Fruit fly (Drosophila melanogaster) whole organism, embryonic: ENCODE data around the gene betaGlu.
A peak's percentile ranks its signal among the peaks of the same experiment; 100 is the strongest.

ENCODE experiments used
- C15 ChIP-seq: fragments of 200-800 bp; sonication (Bioruptor generic); IDR thresholded peaks from 3 replicates; pipeline ENCODE4 v1.3.6; 2022; ENCODE audit warnings: missing biosample characterization, missing genetic modification characterization
- CG10979 ChIP-seq: fragments of 200-800 bp; sonication (Bioruptor generic); optimal IDR thresholded peaks from 2 replicates; lab custom pipeline; 2018; ENCODE audit warnings: missing biosample characterization, mild to moderate bottlenecking, missing genetic modification characterization, moderate library complexity
- CG12299 ChIP-seq: fragments of 200-800 bp; sonication (Bioruptor generic); optimal IDR thresholded peaks from 2 replicates; lab custom pipeline; 2018; ENCODE audit warnings: missing biosample characterization, mild to moderate bottlenecking, missing genetic modification characterization
- CG15479 ChIP-seq: fragments of 200-800 bp; sonication (Bioruptor generic); optimal IDR thresholded peaks from 3 replicates; lab custom pipeline; 2019; ENCODE audit warnings: missing biosample characterization, mild to moderate bottlenecking, missing genetic modification characterization, moderate library complexity
- CG16813 ChIP-seq: fragments of 200-800 bp; sonication (Bioruptor generic); IDR thresholded peaks from 3 replicates; pipeline ENCODE4 v1.3.6; 2022; ENCODE audit warnings: missing biosample characterization, missing genetic modification characterization; ENCODE audit not compliant: partially characterized antibody
- CG17568 ChIP-seq: fragments of 200-800 bp; sonication (Bioruptor generic); optimal IDR thresholded peaks from 2 replicates; lab custom pipeline; 2018; ENCODE audit warnings: missing biosample characterization, mild to moderate bottlenecking, missing genetic modification characterization, moderate library complexity
- CG18599 ChIP-seq: fragments of 200-800 bp; sonication (Bioruptor generic); optimal IDR thresholded peaks from 3 replicates; lab custom pipeline; 2017; ENCODE audit warnings: missing biosample characterization, missing genetic modification characterization, mild to moderate bottlenecking, moderate library complexity, missing genetic modification reagents
- CG2199 ChIP-seq: fragments of 200-800 bp; sonication (Bioruptor generic); IDR thresholded peaks from 3 replicates; pipeline ENCODE4 v1.3.6; 2022; ENCODE audit warnings: missing biosample characterization, missing genetic modification characterization
- CG30431 ChIP-seq: fragments of 200-800 bp; sonication (Bioruptor generic); optimal IDR thresholded peaks from 2 replicates; lab custom pipeline; 2017; ENCODE audit warnings: missing biosample characterization, missing genetic modification characterization
- CG3163 ChIP-seq: fragments of 200-800 bp; sonication (Bioruptor generic); optimal IDR thresholded peaks from 3 replicates; lab custom pipeline; 2016; ENCODE audit warnings: missing biosample characterization, missing genetic modification characterization
- CG34376 ChIP-seq: fragments of 200-800 bp; sonication (Bioruptor generic); optimal IDR thresholded peaks from 2 replicates; lab custom pipeline; 2018; ENCODE audit warnings: missing biosample characterization, mild to moderate bottlenecking, missing genetic modification characterization
- CG34422 ChIP-seq: fragments of 200-800 bp; sonication (Bioruptor generic); IDR thresholded peaks from 3 replicates; pipeline ENCODE4 v1.3.6; 2022; ENCODE audit warnings: missing biosample characterization, missing genetic modification characterization
- CG6854 ChIP-seq: fragments of 200-800 bp; sonication (Bioruptor generic); optimal IDR thresholded peaks from 3 replicates; lab custom pipeline; 2017; ENCODE audit warnings: missing biosample characterization, mild to moderate bottlenecking, missing genetic modification characterization
- CoRest ChIP-seq: fragments of 200-800 bp; sonication (Bioruptor generic); optimal IDR thresholded peaks from 3 replicates; lab custom pipeline; 2018; ENCODE audit warnings: missing biosample characterization, mild to moderate bottlenecking, missing genetic modification characterization, moderate library complexity
- D19B ChIP-seq: fragments of 200-800 bp; sonication (Bioruptor generic); optimal IDR thresholded peaks from 2 replicates; lab custom pipeline; 2017; ENCODE audit warnings: missing biosample characterization, mild to moderate bottlenecking, missing genetic modification characterization
- Fer1 ChIP-seq: fragments of 200-800 bp; sonication (Bioruptor generic); optimal IDR thresholded peaks from 2 replicates; lab custom pipeline; 2017; ENCODE audit warnings: missing biosample characterization, mild to moderate bottlenecking, missing genetic modification characterization
- Med ChIP-seq: fragments of 200-800 bp; sonication (Bioruptor generic); peaks from one replicate; lab custom pipeline; 2016; ENCODE audit warnings: missing biosample characterization, missing genetic modification characterization, mild to moderate bottlenecking, inconsistent platforms, moderate library complexity
- Mrtf ChIP-seq: fragments of 200-800 bp; sonication (Bioruptor generic); IDR thresholded peaks from 3 replicates; pipeline ENCODE4 v1.3.6; 2022; ENCODE audit warnings: missing biosample characterization, missing genetic modification characterization
- Ravus ChIP-seq: fragments of 200-800 bp; sonication (Bioruptor generic); IDR thresholded peaks from 2 replicates; pipeline ENCODE4 v1.3.6; 2022; ENCODE audit warnings: missing biosample characterization, missing genetic modification characterization
- Six4 ChIP-seq: fragments of 200-800 bp; sonication (Bioruptor generic); optimal IDR thresholded peaks from 2 replicates; lab custom pipeline; 2016; ENCODE audit warnings: missing biosample characterization, missing genetic modification characterization
- Sox102F ChIP-seq: fragments of 200-800 bp; sonication (Bioruptor generic); optimal IDR thresholded peaks from 2 replicates; lab custom pipeline; 2018; ENCODE audit warnings: missing biosample characterization, mild to moderate bottlenecking, missing genetic modification characterization, moderate library complexity
- ap ChIP-seq: fragments of 200-800 bp; sonication (Bioruptor generic); IDR thresholded peaks from 2 replicates; pipeline ENCODE4 v1.3.6; 2022; ENCODE audit warnings: missing biosample characterization, missing genetic modification characterization
- ash1 ChIP-seq: fragments of 200-800 bp; sonication (Bioruptor generic); optimal IDR thresholded peaks from 2 replicates; lab custom pipeline; 2018; ENCODE audit warnings: missing biosample characterization, mild to moderate bottlenecking, missing genetic modification characterization
- bab2 ChIP-seq: fragments of 200-800 bp; sonication (Bioruptor generic); optimal IDR thresholded peaks from 2 replicates; lab custom pipeline; 2016; ENCODE audit warnings: missing biosample characterization, missing genetic modification characterization
- bsh ChIP-seq, 2 experiments: fragments of 200-800 bp; sonication (Bioruptor generic); optimal IDR thresholded peaks; 2 replicates each; lab custom pipeline; 2017 to 2018; ENCODE audit warnings: mild to moderate bottlenecking in 2 of 2, missing biosample characterization in 2 of 2, missing genetic modification characterization in 2 of 2, moderate library complexity in 1 of 2
- cg ChIP-seq: fragments of 200-800 bp; sonication (Bioruptor generic); optimal IDR thresholded peaks from 3 replicates; lab custom pipeline; 2019; ENCODE audit warnings: missing biosample characterization, mild to moderate bottlenecking, missing genetic modification characterization, moderate library complexity
- chinmo ChIP-seq: fragments of 200-800 bp; sonication (Bioruptor generic); IDR thresholded peaks from 4 replicates; pipeline ENCODE4 v1.3.6; 2022; ENCODE audit warnings: missing biosample characterization, missing genetic modification characterization; ENCODE audit not compliant: partially characterized antibody
- dimm ChIP-seq: fragments of 200-800 bp; sonication (Bioruptor generic); IDR thresholded peaks from 2 replicates; pipeline ENCODE4 v1.3.6; 2022; ENCODE audit warnings: missing biosample characterization, missing genetic modification characterization
- dmrt11E ChIP-seq: fragments of 200-800 bp; sonication (Bioruptor generic); optimal IDR thresholded peaks from 3 replicates; lab custom pipeline; 2018; ENCODE audit warnings: missing biosample characterization, mild to moderate bottlenecking, missing genetic modification characterization, moderate library complexity
- ftz-f1 ChIP-seq: fragments of 200-800 bp; sonication (Bioruptor generic); optimal IDR thresholded peaks from 2 replicates; lab custom pipeline; 2016; ENCODE audit warnings: missing biosample characterization, missing genetic modification characterization
- her ChIP-seq: fragments of 200-800 bp; sonication (Bioruptor generic); optimal IDR thresholded peaks from 2 replicates; lab custom pipeline; 2016; ENCODE audit warnings: missing biosample characterization, missing genetic modification characterization
- hkb ChIP-seq, 2 experiments: fragments of 200-800 bp in 1 of 2; fragments of >200 bp in 1 of 2; sonication (Bioruptor generic) in 1 of 2; IDR thresholded peaks in 1 of 2; optimal IDR thresholded peaks in 1 of 2; 2 replicates each; pipeline versions ENCODE4 v1.3.6 to Lab custom; 2017 to 2022; ENCODE audit warnings: missing biosample characterization in 1 of 2, missing genetic modification characterization in 1 of 2
- jigr1 ChIP-seq: fragments of 200-800 bp; sonication (Bioruptor generic); IDR thresholded peaks from 3 replicates; pipeline ENCODE4 v1.3.6; 2022; ENCODE audit warnings: missing biosample characterization, missing genetic modification characterization
- kah ChIP-seq: fragments of 200-800 bp; sonication (Bioruptor generic); optimal IDR thresholded peaks from 2 replicates; lab custom pipeline; 2018; ENCODE audit warnings: missing biosample characterization, mild to moderate bottlenecking, missing genetic modification characterization
- kay ChIP-seq: fragments of 200-800 bp; sonication (Bioruptor generic); optimal IDR thresholded peaks from 2 replicates; lab custom pipeline; 2016; ENCODE audit warnings: missing biosample characterization, missing genetic modification characterization
- lab ChIP-seq: fragments of 200-800 bp; sonication (Bioruptor generic); optimal IDR thresholded peaks from 3 replicates; lab custom pipeline; 2017; ENCODE audit warnings: missing biosample characterization, missing genetic modification characterization, mild to moderate bottlenecking, moderate library complexity, missing genetic modification reagents
- odd ChIP-seq: fragments of 200-800 bp; sonication (Bioruptor generic); optimal IDR thresholded peaks from 2 replicates; lab custom pipeline; 2017; ENCODE audit warnings: missing biosample characterization, mild to moderate bottlenecking, missing genetic modification characterization
- pb ChIP-seq: fragments of 200-800 bp; sonication (Bioruptor generic); optimal IDR thresholded peaks from 3 replicates; lab custom pipeline; 2016; ENCODE audit warnings: missing biosample characterization, missing genetic modification characterization
- peb ChIP-seq: fragments of 200-800 bp; sonication (Bioruptor generic); IDR thresholded peaks from 2 replicates; pipeline ENCODE4 v1.3.6; 2022; ENCODE audit warnings: missing biosample characterization, missing genetic modification characterization
- pfk ChIP-seq: fragments of 200-800 bp; sonication (Bioruptor generic); optimal IDR thresholded peaks from 2 replicates; lab custom pipeline; 2018; ENCODE audit warnings: missing biosample characterization, mild to moderate bottlenecking, missing genetic modification characterization, moderate library complexity
- ranshi ChIP-seq: fragments of 200-800 bp; sonication (Bioruptor generic); IDR thresholded peaks from 2 replicates; pipeline ENCODE4 v1.3.6; 2022; ENCODE audit warnings: missing biosample characterization, missing genetic modification characterization
- row ChIP-seq: fragments of 200-800 bp; sonication (Bioruptor generic); IDR thresholded peaks from 3 replicates; pipeline ENCODE4 v1.3.6; 2022; ENCODE audit warnings: missing biosample characterization, missing genetic modification characterization
- sc ChIP-seq, 3 experiments: fragments of >200 bp in 2 of 3; fragments of 200-800 bp in 1 of 3; sonication (Bioruptor generic) in 1 of 3; optimal IDR thresholded peaks; 2 replicates in 2 of 3; 3 replicates in 1 of 3; lab custom pipeline; 2017; ENCODE audit warnings: mild to moderate bottlenecking in 1 of 3, missing biosample characterization in 1 of 3, missing genetic modification characterization in 1 of 3, missing genetic modification reagents in 1 of 3
- sob ChIP-seq: fragments of 200-800 bp; sonication (Bioruptor generic); IDR thresholded peaks from 2 replicates; pipeline ENCODE4 v1.3.6; 2022; ENCODE audit warnings: missing biosample characterization, missing genetic modification characterization
- stc ChIP-seq: fragments of 200-800 bp; sonication (Bioruptor generic); IDR thresholded peaks from 2 replicates; pipeline ENCODE4 v1.3.6; 2022; ENCODE audit warnings: missing biosample characterization, missing genetic modification characterization

Gene betaGlu

dm6 chr3R:31777482-31778165, 6.0 kb upstream of the betaGlu start (continued):
- TF ChIP-seq Fer1 (peak; percentile 61), C15 (no peak), odd (no peak), chinmo (GFP tag; lab: Robert Waterston, UW) (peak; percentile 83; the same call in 1 of the 4 replicates), CG3163 (GFP tag; lab: Kevin White, UChicago) (peak; percentile 31), stc (peak; percentile 10; the same call in 1 of the 2 replicates), hkb (optimal IDR thresholded peaks at IDR 0.05; lab: Kevin White, UChicago) (no peak), hkb (GFP tag; IDR thresholded peaks at IDR 0.05; lab: Robert Waterston, UW) (peak; percentile 11; the same call in 1 of the 2 replicates), Med (GFP tag; lab: Kevin White, UChicago) (peak; percentile 83), kah (GFP tag; lab: Kevin White, UChicago) (no peak), cg (GFP tag; lab: Kevin White, UChicago) (peak; percentile 79), CG17568 (GFP tag; lab: Kevin White, UChicago) (no peak), CG12299 (tag; lab: Kevin White, UChicago) (peak; percentile 20), CG6854 (peak; percentile 33), CG34376 (GFP tag; lab: Kevin White, UChicago) (peak; percentile 38), CoRest (tag; lab: Kevin White, UChicago) (no peak)
- TF ChIP-seq, all 482 proteins: peak for 25

DNA sequence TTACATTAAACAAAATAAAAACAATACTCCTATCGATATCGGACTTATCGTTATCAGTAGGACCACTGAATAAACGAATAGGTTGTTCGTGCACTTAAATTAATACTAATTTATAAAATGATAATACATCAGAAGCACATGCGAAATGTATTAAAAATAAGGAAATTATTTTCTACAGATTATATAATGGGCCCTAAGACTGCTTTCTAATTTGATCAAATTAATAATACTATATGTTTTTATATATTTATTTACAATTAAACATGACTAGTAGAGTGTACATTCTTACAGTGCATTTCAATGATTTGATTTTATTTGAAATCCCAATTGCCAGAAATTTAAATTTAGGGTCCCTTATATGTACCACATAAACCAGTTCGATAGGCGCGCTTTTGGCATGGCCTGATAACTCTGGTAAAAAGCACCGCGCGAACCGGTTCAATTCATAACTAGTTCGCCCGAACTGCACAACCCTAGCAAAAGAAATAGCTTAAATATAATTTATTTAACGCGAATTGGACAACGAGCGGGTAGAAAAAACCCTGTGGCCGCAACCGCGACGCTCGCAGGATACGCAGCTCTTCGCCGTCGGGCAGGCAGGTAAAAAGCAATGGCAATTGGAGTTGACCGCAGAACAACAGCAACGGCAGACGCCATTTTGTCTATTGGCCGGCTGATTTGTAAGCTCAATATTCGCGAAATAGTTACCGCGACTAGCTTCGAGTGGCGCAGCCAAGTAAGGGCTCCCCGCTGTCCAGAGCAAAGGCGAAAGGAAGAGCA, 5.1 kb upstream of the betaGlu start, which contains the start of the genes CG2126 and faf:
Gene CG2126, minus strand, starts transcription at position 70 of the 780 bp plus-strand sequence.
Gene faf, plus strand, starts transcription at position 438 of the 780 bp plus-strand sequence.
- TF ChIP-seq peb (GFP tag; lab: Robert Waterston, UW): no peak
- TF ChIP-seq Six4: peak; percentile 70
- TF ChIP-seq chinmo (GFP tag; lab: Robert Waterston, UW): no peak
- TF ChIP-seq lab: no peak
- no peak for TF ChIP-seq ash1 (GFP tag; lab: Kevin White, UChicago)
- no peak for TF ChIP-seq pfk (GFP tag; lab: Kevin White, UChicago)
- TF ChIP-seq Ravus (GFP tag; lab: Robert Waterston, UW): peak; percentile 5; the same call in 1 of the 2 replicates
- TF ChIP-seq CG2199 (GFP tag; lab: Robert Waterston, UW): no peak
- TF ChIP-seq ftz-f1 (GFP tag; lab: Kevin White, UChicago): no peak
- TF ChIP-seq CG15479: no peak
- no peak for TF ChIP-seq pb (GFP tag; lab: Kevin White, UChicago)
- peak; percentile 43 for TF ChIP-seq D19B
- TF ChIP-seq CG34422 (GFP tag; lab: Robert Waterston, UW): peak; percentile 80; the same call in 2 of the 3 replicates
- TF ChIP-seq CoRest (tag; lab: Kevin White, UChicago): peak; percentile 86
- peak; percentile 76 for TF ChIP-seq dmrt11E
- TF ChIP-seq Sox102F (GFP tag; lab: Kevin White, UChicago): peak; percentile 82
- TF ChIP-seq bsh (GFP tag; optimal IDR thresholded peaks at IDR 0.05; lab: Kevin White, UChicago): peak; percentile 15 to 79
- no peak for TF ChIP-seq CG18599 (GFP tag; lab: Kevin White, UChicago)
- TF ChIP-seq CG30431 (GFP tag; lab: Kevin White, UChicago): peak; percentile 25
- no peak for TF ChIP-seq ap (GFP tag; lab: Robert Waterston, UW)
- peak; percentile 52 for TF ChIP-seq bab2 (GFP tag; lab: Kevin White, UChicago)
- TF ChIP-seq jigr1 (GFP tag; lab: Robert Waterston, UW): peak; percentile 60; the same call in 2 of the 3 replicates
- TF ChIP-seq her (GFP tag; lab: Kevin White, UChicago): peak; percentile 38
- peak; percentile 84 for TF ChIP-seq row (GFP tag; lab: Robert Waterston, UW)
- TF ChIP-seq CG16813 (GFP tag; lab: Robert Waterston, UW): peak; percentile 46; the same call in 1 of the 3 replicates
- TF ChIP-seq dimm (GFP tag; lab: Robert Waterston, UW): peak; percentile 49; the same call in 1 of the 2 replicates
- TF ChIP-seq kay (GFP tag; lab: Kevin White, UChicago): peak; percentile 75
- TF ChIP-seq CG6854: peak; percentile 14
- TF ChIP-seq sob: peak; percentile 64
- TF ChIP-seq ranshi (GFP tag; lab: Robert Waterston, UW): peak; percentile 73
- TF ChIP-seq Mrtf: peak; percentile 47; the same call in 1 of the 3 replicates
- no peak for TF ChIP-seq sc (optimal IDR thresholded peaks at IDR 0.05; lab: Kevin White, UChicago)
- TF ChIP-seq sc (GFP tag; optimal IDR thresholded peaks at IDR 0.05; lab: Kevin White, UChicago): peak; percentile 36
- peak; percentile 72 for TF ChIP-seq CG10979 (tag; lab: Kevin White, UChicago)
